Fruit fly (Drosophila melanogaster) whole organism, adult: ENCODE data around the gene Gr85a.

Source experiments
- CG11617 ChIP-seq: fragments of 200-800 bp; sonication (Bioruptor generic); optimal IDR thresholded peaks from 2 replicates; lab custom pipeline; 2017; ENCODE audit warnings: mild to moderate bottlenecking, missing biosample characterization, missing genetic modification reagents, missing genetic modification characterization
- CG12768 ChIP-seq: fragments of 200-800 bp; sonication (Bioruptor generic); optimal IDR thresholded peaks from 2 replicates; lab custom pipeline; 2017; ENCODE audit warnings: missing biosample characterization, missing genetic modification characterization, mild to moderate bottlenecking, moderate library complexity, missing genetic modification reagents
- CG14711 ChIP-seq: fragments of 200-800 bp; sonication (Bioruptor generic); optimal IDR thresholded peaks from 2 replicates; lab custom pipeline; 2018; ENCODE audit warnings: missing biosample characterization, mild to moderate bottlenecking, missing genetic modification characterization, moderate library complexity
- CG1620 ChIP-seq: fragments of 200-800 bp; sonication (Bioruptor generic); optimal IDR thresholded peaks from 2 replicates; lab custom pipeline; 2016; ENCODE audit warnings: missing biosample characterization, missing genetic modification characterization
- CG33017 ChIP-seq: fragments of 200-800 bp; sonication (Bioruptor generic); optimal IDR thresholded peaks from 2 replicates; lab custom pipeline; 2018; ENCODE audit warnings: missing biosample characterization, mild to moderate bottlenecking, missing genetic modification characterization, moderate library complexity
- CG5204 ChIP-seq: fragments of 200-800 bp; sonication (Bioruptor generic); optimal IDR thresholded peaks from 2 replicates; lab custom pipeline; 2016; ENCODE audit warnings: missing biosample characterization, missing genetic modification characterization
- CG7045 ChIP-seq: fragments of 200-800 bp; sonication (Bioruptor generic); optimal IDR thresholded peaks from 2 replicates; lab custom pipeline; 2017; ENCODE audit warnings: missing biosample characterization, mild to moderate bottlenecking, missing genetic modification characterization
- CG7101 ChIP-seq: fragments of 200-800 bp; sonication (Bioruptor generic); optimal IDR thresholded peaks from 2 replicates; lab custom pipeline; 2018; ENCODE audit warnings: missing biosample characterization, mild to moderate bottlenecking, missing genetic modification characterization, moderate library complexity
- Clk ChIP-seq: fragments of 200-800 bp; sonication (Bioruptor generic); optimal IDR thresholded peaks from 2 replicates; lab custom pipeline; 2017; ENCODE audit warnings: missing biosample characterization, missing genetic modification characterization
- Crg-1 ChIP-seq: fragments of 200-800 bp; sonication (Bioruptor generic); optimal IDR thresholded peaks from 2 replicates; lab custom pipeline; 2016; ENCODE audit warnings: missing biosample characterization, missing genetic modification characterization
- Hr96 ChIP-seq: fragments of 200-800 bp; sonication (Bioruptor generic); optimal IDR thresholded peaks from 2 replicates; lab custom pipeline; 2016; ENCODE audit warnings: missing biosample characterization, missing genetic modification characterization
- Mnt ChIP-seq: fragments of 200-800 bp; sonication (Bioruptor generic); optimal IDR thresholded peaks from 2 replicates; lab custom pipeline; 2016; ENCODE audit warnings: missing biosample characterization, mild to moderate bottlenecking, missing genetic modification characterization
- bab1 ChIP-seq: fragments of 200-800 bp; sonication (Bioruptor generic); optimal IDR thresholded peaks from 3 replicates; lab custom pipeline; 2019; ENCODE audit warnings: missing biosample characterization, mild to moderate bottlenecking, missing genetic modification characterization, moderate library complexity
- cic ChIP-seq: fragments of 200-800 bp; sonication (Bioruptor generic); optimal IDR thresholded peaks from 2 replicates; lab custom pipeline; 2017; ENCODE audit warnings: missing biosample characterization, mild to moderate bottlenecking, missing genetic modification characterization, moderate library complexity
- cnc ChIP-seq, 2 experiments: fragments of >200 bp; optimal IDR thresholded peaks; 2 replicates each; lab custom pipeline; 2017
- kay ChIP-seq: fragments of 200-800 bp; sonication (Bioruptor generic); peaks from one replicate; lab custom pipeline; 2016; ENCODE audit warnings: missing biosample characterization, missing genetic modification characterization, borderline replicate concordance
- ovo ChIP-seq: fragments of 200-800 bp; sonication (Bioruptor generic); optimal IDR thresholded peaks from 2 replicates; lab custom pipeline; 2016; ENCODE audit warnings: missing biosample characterization, missing genetic modification characterization
- pad ChIP-seq: fragments of 200-800 bp; sonication (Bioruptor generic); optimal IDR thresholded peaks from 3 replicates; lab custom pipeline; 2017; ENCODE audit warnings: missing biosample characterization, missing genetic modification characterization, mild to moderate bottlenecking, moderate library complexity, missing genetic modification reagents
- tj ChIP-seq: fragments of 200-800 bp; sonication (Bioruptor generic); optimal IDR thresholded peaks from 3 replicates; lab custom pipeline; 2017; ENCODE audit warnings: missing biosample characterization, mild to moderate bottlenecking, missing genetic modification characterization, moderate library complexity
- toe ChIP-seq: fragments of 200-800 bp; sonication (Bioruptor generic); optimal IDR thresholded peaks from 2 replicates; lab custom pipeline; 2016; ENCODE audit warnings: missing biosample characterization, missing genetic modification characterization

Gr85a gene

DNA sequence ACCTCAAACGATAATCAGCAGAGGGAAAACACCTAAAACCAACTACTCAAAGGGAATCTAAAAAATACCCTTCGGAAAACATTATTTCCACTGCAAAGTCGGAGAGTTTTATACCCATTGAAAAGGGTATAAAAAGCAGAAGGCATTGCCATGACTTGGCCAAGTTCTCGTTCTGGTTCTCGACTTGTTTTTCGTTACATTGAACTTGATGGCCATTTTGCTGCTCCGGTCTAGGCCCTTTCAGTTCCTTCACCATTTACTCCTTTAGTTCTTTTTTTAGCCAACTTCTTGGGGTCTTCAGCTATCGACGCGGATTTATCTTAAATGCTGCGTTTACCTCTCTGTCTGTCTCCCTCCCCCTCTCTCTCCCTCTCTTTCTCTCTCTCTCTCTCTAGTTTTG is 36.7 kb downstream of the Gr85a start:
- no peak for TF ChIP-seq Crg-1 (GFP tag; lab: Kevin White, UChicago)
- TF ChIP-seq tj (GFP tag; lab: Kevin White, UChicago): no peak

DNA sequence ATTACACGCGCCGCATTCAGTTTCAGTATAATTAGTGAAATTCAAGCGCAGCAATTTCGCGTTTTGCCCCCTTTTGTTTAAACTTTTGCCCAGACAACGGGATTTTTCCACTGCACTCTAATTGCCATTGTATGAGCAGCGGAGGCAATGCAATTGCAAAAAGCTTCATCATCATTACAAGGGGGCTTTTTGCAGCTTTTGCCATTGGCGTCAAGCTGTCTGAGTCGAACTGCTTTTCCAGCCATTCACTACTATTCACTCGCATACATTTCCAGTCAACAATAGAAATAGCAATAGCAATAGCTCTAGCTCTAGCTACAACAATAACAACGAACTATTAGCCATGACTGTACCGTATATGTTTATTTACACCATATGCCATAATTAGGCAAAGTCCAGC is 39.4 kb downstream of the Gr85a start:
- peak in 1 of 2 experiments; percentile 84 for TF ChIP-seq cnc (optimal IDR thresholded peaks at IDR 0.05; lab: Kevin White, UChicago)
- TF ChIP-seq cic (GFP tag; lab: Kevin White, UChicago): peak; percentile 65
- no peak for TF ChIP-seq bab1

DNA sequence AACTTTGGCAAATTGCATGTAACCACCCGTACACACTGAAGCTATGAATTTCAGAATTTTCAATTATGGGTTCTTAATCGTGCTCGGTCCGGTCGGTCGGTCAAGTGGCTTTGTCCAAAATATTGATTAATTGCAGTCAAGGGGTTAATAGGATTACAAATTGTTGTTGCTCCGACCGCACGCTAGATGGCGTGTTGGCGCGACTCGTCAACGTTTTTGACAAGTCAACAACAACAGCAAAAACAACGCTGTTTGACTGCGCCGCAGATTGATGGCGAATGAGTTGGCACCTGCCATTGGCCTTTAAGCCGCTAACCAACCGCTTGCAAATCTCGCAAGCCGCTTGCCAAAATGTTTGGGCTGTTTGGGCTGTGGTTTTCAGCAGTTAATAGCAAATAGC is 39.9 kb downstream of the Gr85a start:
- no peak for TF ChIP-seq pad (GFP tag; lab: Kevin White, UChicago)

DNA sequence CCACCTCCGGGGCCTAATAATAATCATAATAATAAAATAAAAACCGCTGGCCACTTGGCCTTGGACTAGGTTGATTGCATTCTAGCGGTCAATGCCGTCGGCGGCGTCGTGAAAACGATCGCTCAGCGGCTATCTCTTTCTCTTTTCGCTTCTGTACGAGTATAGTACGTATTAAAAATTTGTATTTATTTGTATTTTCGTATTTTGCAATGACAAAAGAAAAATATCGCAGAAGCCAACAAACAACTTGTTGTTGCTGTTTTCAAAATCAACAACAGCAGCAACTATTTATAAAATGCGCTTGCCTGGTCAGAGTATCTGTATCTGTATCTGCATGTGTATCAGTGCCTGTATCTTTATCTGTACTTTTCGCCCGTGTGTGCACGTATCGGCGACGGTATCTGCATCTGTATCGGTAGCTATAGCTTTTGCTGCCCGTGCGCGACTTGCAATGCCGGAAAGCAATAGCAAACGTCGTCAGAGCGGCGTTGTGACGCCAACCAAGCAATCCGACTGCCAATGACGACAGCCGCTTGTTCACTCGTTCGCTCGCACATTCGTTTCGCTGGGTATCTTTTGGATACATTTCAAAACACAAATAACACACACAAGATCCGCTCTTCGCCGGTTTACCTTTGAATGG is 41.8 kb downstream of the Gr85a start:
- TF ChIP-seq kay (GFP tag; lab: Kevin White, UChicago) (peak; percentile 99), CG5204 (GFP tag; lab: Kevin White, UChicago) (no peak), CG14711 (tag; lab: Kevin White, UChicago) (peak; percentile 13), Hr96 (no peak), pad (GFP tag; lab: Kevin White, UChicago) (no peak), Mnt (GFP tag; lab: Kevin White, UChicago) (peak; percentile 82), bab1 (no peak), ovo (GFP tag; lab: Kevin White, UChicago) (peak; percentile 68), CG11617 (peak; percentile 9), Crg-1 (GFP tag; lab: Kevin White, UChicago) (peak; percentile 6), CG1620 (no peak), tj (GFP tag; lab: Kevin White, UChicago) (peak; percentile 52), toe (GFP tag; lab: Kevin White, UChicago) (peak; percentile 51), CG12768 (GFP tag; lab: Kevin White, UChicago) (peak; percentile 75), Clk (peak; percentile 10), cnc (optimal IDR thresholded peaks at IDR 0.05; lab: Kevin White, UChicago) (no peak), cic (GFP tag; lab: Kevin White, UChicago) (peak; percentile 97), CG7101 (peak; percentile 70), CG33017 (tag; lab: Kevin White, UChicago) (peak; percentile 64)

DNA sequence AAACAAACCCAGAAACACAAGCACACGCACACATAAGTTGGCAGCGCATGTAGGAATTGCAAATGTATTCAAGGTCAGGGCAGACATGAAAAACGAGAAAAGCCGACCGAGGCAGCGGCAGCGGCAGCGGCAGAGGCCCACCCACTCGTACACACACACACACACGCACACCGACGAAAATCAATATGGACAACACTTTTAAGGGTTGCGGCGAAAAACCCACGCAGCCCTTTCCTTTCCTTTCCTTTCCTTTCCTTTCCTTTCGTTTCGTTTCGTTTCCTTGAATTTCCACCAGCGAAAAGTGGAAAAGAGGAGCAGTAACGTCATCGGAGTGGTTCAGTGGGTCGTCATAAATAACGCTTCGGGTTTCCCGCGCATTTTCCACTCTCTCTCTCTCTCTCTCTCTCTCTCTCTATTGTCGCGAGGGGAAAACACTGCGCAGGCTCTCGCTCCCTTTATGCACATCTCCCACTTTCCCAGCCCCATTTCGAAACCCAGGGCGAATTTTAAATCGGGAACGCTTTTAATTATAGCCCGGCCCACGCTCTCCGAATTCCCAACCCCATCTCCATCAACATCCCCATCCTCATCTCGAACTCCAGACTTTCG is 43.8 kb downstream of the Gr85a start:
- TF ChIP-seq CG5204 (GFP tag; lab: Kevin White, UChicago) (no peak), kay (GFP tag; lab: Kevin White, UChicago) (no peak), tj (GFP tag; lab: Kevin White, UChicago) (peak; percentile 27), cic (GFP tag; lab: Kevin White, UChicago) (peak; percentile 35), CG7045 (GFP tag; lab: Kevin White, UChicago) (no peak)

DNA sequence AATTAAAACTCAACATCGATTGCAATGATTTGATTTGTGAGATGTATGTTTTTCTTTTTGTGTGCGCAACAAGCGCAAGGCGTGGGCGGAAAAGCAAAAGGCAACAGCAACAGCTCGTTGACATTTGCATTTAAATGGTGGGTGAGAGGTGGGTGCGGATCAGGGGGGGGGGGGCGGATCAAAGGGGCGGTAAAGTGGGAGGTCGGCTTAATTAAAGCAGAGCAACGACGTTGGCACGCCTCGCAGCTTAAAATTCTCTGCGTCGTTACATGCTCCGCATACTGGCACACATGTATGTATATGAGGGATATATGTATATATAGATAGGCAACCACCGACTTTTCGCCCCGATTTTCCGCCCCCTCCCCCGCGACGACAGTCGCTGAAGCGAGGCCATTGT is 44.9 kb downstream of the Gr85a start:
- TF ChIP-seq bab1 (no peak), kay (GFP tag; lab: Kevin White, UChicago) (no peak), CG33017 (tag; lab: Kevin White, UChicago) (no peak), ovo (GFP tag; lab: Kevin White, UChicago) (no peak), Crg-1 (GFP tag; lab: Kevin White, UChicago) (no peak), toe (GFP tag; lab: Kevin White, UChicago) (no peak), Clk (no peak), CG7101 (no peak), Hr96 (no peak)

DNA sequence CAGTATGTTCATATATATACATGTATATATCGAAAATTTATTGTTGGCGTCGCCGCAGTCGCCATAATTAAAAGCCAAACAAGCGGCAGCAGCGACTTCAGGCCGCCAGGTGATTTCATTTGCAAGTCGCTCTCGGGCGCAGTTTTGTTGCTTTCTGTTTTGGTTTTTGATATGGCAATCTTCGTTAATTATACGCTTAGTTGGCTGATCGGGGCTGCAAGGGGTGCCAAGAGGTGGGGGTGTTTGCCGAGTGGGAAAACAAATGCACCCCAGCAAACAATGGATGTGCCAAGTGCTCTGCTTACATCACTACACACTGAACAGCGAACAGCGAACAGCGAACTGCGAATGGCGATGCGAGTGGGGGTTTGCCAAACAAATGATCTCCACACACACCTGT is 45.6 kb downstream of the Gr85a start:
- TF ChIP-seq CG33017 (tag; lab: Kevin White, UChicago): peak; percentile 43
- peak; percentile 31 for TF ChIP-seq Mnt (GFP tag; lab: Kevin White, UChicago)
- TF ChIP-seq bab1: no peak
- no peak for TF ChIP-seq CG11617
- peak; percentile 34 for TF ChIP-seq tj (GFP tag; lab: Kevin White, UChicago)
- no peak for TF ChIP-seq Clk
- TF ChIP-seq cic (GFP tag; lab: Kevin White, UChicago): peak; percentile 54
- TF ChIP-seq kay (GFP tag; lab: Kevin White, UChicago): peak; percentile 95
- TF ChIP-seq pad (GFP tag; lab: Kevin White, UChicago): peak; percentile 27
- no peak for TF ChIP-seq CG7101
- peak; percentile 77 for TF ChIP-seq CG12768 (GFP tag; lab: Kevin White, UChicago)
- peak; percentile 8 for TF ChIP-seq toe (GFP tag; lab: Kevin White, UChicago)
- TF ChIP-seq ovo (GFP tag; lab: Kevin White, UChicago): peak; percentile 5
- TF ChIP-seq Crg-1 (GFP tag; lab: Kevin White, UChicago): peak; percentile 63
- TF ChIP-seq CG7045 (GFP tag; lab: Kevin White, UChicago): no peak
